Fruit fly (Drosophila melanogaster): ENCODE measurements around the gene CG34263.

The CG34263 gene

dm6 chr3L:247482-248225 lies 18.1 kb downstream of the CG34263 start, which contains the start of gene mthl14:
Gene mthl14, plus strand, starts transcription at chr3L:247491.
- TF ChIP-seq CG3281 (GFP tag; optimal IDR thresholded peaks at IDR 0.05) = peak; percentile 1
- TF ChIP-seq nmo (GFP tag; optimal IDR thresholded peaks at IDR 0.05) = no peak
- no peak for TF ChIP-seq yki (optimal IDR thresholded peaks at IDR 0.05)
- no peak for TF ChIP-seq CG32532 (GFP tag; IDR thresholded peaks at IDR 0.05)
- peak; percentile 14 for TF ChIP-seq CG13296 (GFP tag; optimal IDR thresholded peaks at IDR 0.05)
- no peak for TF ChIP-seq CG10462 (GFP tag; optimal IDR thresholded peaks at IDR 0.05)
- TF ChIP-seq stc (GFP tag; IDR thresholded peaks at IDR 0.05) = no peak
- TF ChIP-seq eve (GFP tag; optimal IDR thresholded peaks at IDR 0.05) = peak in 1 of 2 experiments; percentile 51
- peak; percentile 53 for TF ChIP-seq gfzf (GFP tag; optimal IDR thresholded peaks at IDR 0.05)
- TF ChIP-seq pros (GFP tag; optimal IDR thresholded peaks at IDR 0.05) = peak; percentile 31
- TF ChIP-seq GATAe (GFP tag; conservative IDR thresholded peaks at IDR 0.05) = peak; percentile 63; the same call in 1 of the 2 replicates
- TF ChIP-seq CG15479 (GFP tag; optimal IDR thresholded peaks at IDR 0.05) = peak; percentile 37
- no peak for TF ChIP-seq HmgZ (tag; optimal IDR thresholded peaks at IDR 0.05)
- no peak for TF ChIP-seq slou (GFP tag; optimal IDR thresholded peaks at IDR 0.05)
- peak; percentile 16 for TF ChIP-seq CG4328 (GFP tag; optimal IDR thresholded peaks at IDR 0.05)
- no peak for TF ChIP-seq Usf (GFP tag; optimal IDR thresholded peaks at IDR 0.05)
- TF ChIP-seq Hsf (GFP tag; optimal IDR thresholded peaks at IDR 0.05) = no peak
- peak; percentile 77 for TF ChIP-seq CG34376 (GFP tag; optimal IDR thresholded peaks at IDR 0.05)
- TF ChIP-seq exex (tag; optimal IDR thresholded peaks at IDR 0.05) = peak; percentile 92
- TF ChIP-seq mirr (GFP tag; optimal IDR thresholded peaks at IDR 0.05) = peak; percentile 84
- peak; percentile 50 for TF ChIP-seq CG15601 (tag; optimal IDR thresholded peaks at IDR 0.05)
- TF ChIP-seq Atf-2 (GFP tag; optimal IDR thresholded peaks at IDR 0.05) = no peak
- TF ChIP-seq Lhr (GFP tag; optimal IDR thresholded peaks at IDR 0.05) = peak; percentile 3
- TF ChIP-seq CG1233 (GFP tag; optimal IDR thresholded peaks at IDR 0.05) = peak; percentile 35
- TF ChIP-seq odd (GFP tag; optimal IDR thresholded peaks at IDR 0.05) = peak; percentile 25
- peak; percentile 39 for TF ChIP-seq CG17568 (GFP tag; optimal IDR thresholded peaks at IDR 0.05)
- peak; percentile 45 for TF ChIP-seq CG7928 (GFP tag; optimal IDR thresholded peaks at IDR 0.05)
- peak; percentile 97 for TF ChIP-seq sd (tag; optimal IDR thresholded peaks at IDR 0.05)
- no peak for TF ChIP-seq CG6813 (GFP tag; optimal IDR thresholded peaks at IDR 0.05)
- peak; percentile 45 for TF ChIP-seq Med (GFP tag)
- TF ChIP-seq nom (GFP tag; optimal IDR thresholded peaks at IDR 0.05) = no peak
- peak; percentile 58 for TF ChIP-seq BtbVII (GFP tag; optimal IDR thresholded peaks at IDR 0.05)
- no peak for TF ChIP-seq fd3F (GFP tag; optimal IDR thresholded peaks at IDR 0.05)
- TF ChIP-seq stwl (tag; optimal IDR thresholded peaks at IDR 0.05) = peak; percentile 23
- peak in 1 of 2 experiments; percentile 16 for TF ChIP-seq Pdp1 (GFP tag; optimal IDR thresholded peaks at IDR 0.05)
- TF ChIP-seq CG8924 (tag; optimal IDR thresholded peaks at IDR 0.05) = no peak
- TF ChIP-seq NC2β (GFP tag; optimal IDR thresholded peaks at IDR 0.05) = peak; percentile 11
- no peak for TF ChIP-seq Ssrp (tag; optimal IDR thresholded peaks at IDR 0.05)
- peak; percentile 27 for TF ChIP-seq CG33557 (GFP tag; optimal IDR thresholded peaks at IDR 0.05)
- no peak for TF ChIP-seq croc (GFP tag; conservative IDR thresholded peaks at IDR 0.05)
- TF ChIP-seq CG10431 (GFP tag; optimal IDR thresholded peaks at IDR 0.05) = peak; percentile 1
- peak; percentile 37 for TF ChIP-seq CG17359 (tag; optimal IDR thresholded peaks at IDR 0.05)

Data from whole organism, embryonic.